Worm (Caenorhabditis elegans) whole organism, midembryonic: ENCODE measurements around the gene idpp-2.

ENCODE experiments used
- T22C8.4 ChIP-seq: fragments of 200-800 bp; sonication (Bioruptor generic); IDR thresholded peaks from 2 replicates; pipeline ENCODE4 v1.3.6; 2022; ENCODE audit warnings: missing genetic modification characterization, missing compliant biosample characterization
- cog-1 ChIP-seq: sonication (generic microtip); optimal IDR thresholded peaks from 2 replicates; lab custom pipeline; 2016; ENCODE audit warnings: missing genetic modification characterization, missing compliant biosample characterization
- flt-1 ChIP-seq: fragments of 200-800 bp; sonication (Bioruptor generic); IDR thresholded peaks from 2 replicates; pipeline ENCODE4 v1.3.6; 2022; ENCODE audit warnings: missing genetic modification characterization, missing compliant biosample characterization
- klf-2 ChIP-seq: fragments of 200-800 bp; sonication (Bioruptor generic); conservative IDR thresholded peaks from 2 replicates; pipeline ENCODE4 v1.3.6; 2022; ENCODE audit warnings: missing genetic modification reagents, missing genetic modification characterization, missing compliant biosample characterization
- med-1 ChIP-seq: sonication (generic microtip); optimal IDR thresholded peaks from 2 replicates; lab custom pipeline; 2017; ENCODE audit warnings: missing genetic modification characterization, mild to moderate bottlenecking, missing compliant biosample characterization, antibody characterized with exemption, missing genetic modification reagents; ENCODE audit not compliant: insufficient read depth
- ref-1 ChIP-seq: fragments of 200-800 bp; sonication (Bioruptor generic); conservative IDR thresholded peaks from 2 replicates; pipeline ENCODE4 v1.3.6; 2022; ENCODE audit warnings: missing genetic modification reagents, missing genetic modification characterization, missing compliant biosample characterization
- tab-1 ChIP-seq: fragments of 200-800 bp; sonication (Bioruptor generic); IDR thresholded peaks from 2 replicates; pipeline ENCODE4 v1.3.6; 2022; ENCODE audit warnings: missing genetic modification characterization, missing compliant biosample characterization
- ztf-23 ChIP-seq: fragments of 200-800 bp; sonication (Bioruptor generic); IDR thresholded peaks from 2 replicates; pipeline ENCODE4 v1.3.6; 2022; ENCODE audit warnings: missing genetic modification reagents, missing genetic modification characterization, missing compliant biosample characterization
- ztf-29 ChIP-seq: fragments of 200-800 bp; sonication (Bioruptor generic); IDR thresholded peaks from 2 replicates; pipeline ENCODE4 v1.3.6; 2022; ENCODE audit warnings: missing genetic modification reagents, missing genetic modification characterization, missing compliant biosample characterization

DNA sequence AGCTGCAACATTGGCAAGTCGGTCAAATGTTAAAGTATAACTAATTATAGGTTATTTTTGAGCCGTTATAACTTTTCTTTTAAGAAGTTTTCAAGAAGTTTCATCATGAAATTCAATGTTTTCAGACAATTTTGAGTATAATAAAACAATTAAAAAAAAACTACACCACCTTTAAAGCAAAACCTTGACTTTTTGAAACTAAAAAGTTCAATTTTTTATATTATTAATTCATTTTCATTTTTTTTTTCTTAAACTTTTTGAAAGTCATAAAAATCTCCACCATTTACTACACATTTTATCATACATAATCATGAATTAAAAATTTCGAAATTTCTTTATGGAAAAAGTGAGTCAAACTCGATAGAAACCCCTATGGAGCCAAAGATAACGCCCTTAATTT, 43.6 kb downstream of the idpp-2 start, which contains the start of gene B0348.2:
- no peak for TF ChIP-seq ztf-23 (GFP tag; lab: Robert Waterston, UW)
- TF ChIP-seq ref-1: no peak
- no peak for TF ChIP-seq cog-1 (tag; lab: Kevin White, UChicago)
- no peak for TF ChIP-seq flt-1 (GFP tag; lab: Robert Waterston, UW)
- no peak for TF ChIP-seq tab-1 (GFP tag; lab: Robert Waterston, UW)
- TF ChIP-seq klf-2: no peak
- no peak for TF ChIP-seq ztf-29
- TF ChIP-seq med-1 (GFP tag; lab: Kevin White, UChicago): no peak
- TF ChIP-seq T22C8.4 (GFP tag; lab: Robert Waterston, UW): no peak
